Fruit fly (Drosophila melanogaster) whole organism, adult: ENCODE data around the gene CG31036.

Experiments
- CG14711 ChIP-seq: fragments of 200-800 bp; sonication (Bioruptor generic); optimal IDR thresholded peaks from 2 replicates; lab custom pipeline; 2018; ENCODE audit warnings: missing biosample characterization, mild to moderate bottlenecking, missing genetic modification characterization, moderate library complexity
- CG33017 ChIP-seq: fragments of 200-800 bp; sonication (Bioruptor generic); optimal IDR thresholded peaks from 2 replicates; lab custom pipeline; 2018; ENCODE audit warnings: missing biosample characterization, mild to moderate bottlenecking, missing genetic modification characterization, moderate library complexity
- CG5204 ChIP-seq: fragments of 200-800 bp; sonication (Bioruptor generic); optimal IDR thresholded peaks from 2 replicates; lab custom pipeline; 2016; ENCODE audit warnings: missing biosample characterization, missing genetic modification characterization
- Clk ChIP-seq: fragments of 200-800 bp; sonication (Bioruptor generic); optimal IDR thresholded peaks from 2 replicates; lab custom pipeline; 2017; ENCODE audit warnings: missing biosample characterization, missing genetic modification characterization
- cic ChIP-seq: fragments of 200-800 bp; sonication (Bioruptor generic); optimal IDR thresholded peaks from 2 replicates; lab custom pipeline; 2017; ENCODE audit warnings: missing biosample characterization, mild to moderate bottlenecking, missing genetic modification characterization, moderate library complexity
- cnc ChIP-seq, 2 experiments: fragments of >200 bp; optimal IDR thresholded peaks; 2 replicates each; lab custom pipeline; 2017
- kay ChIP-seq: fragments of 200-800 bp; sonication (Bioruptor generic); peaks from one replicate; lab custom pipeline; 2016; ENCODE audit warnings: missing biosample characterization, missing genetic modification characterization, borderline replicate concordance
- ovo ChIP-seq: fragments of 200-800 bp; sonication (Bioruptor generic); optimal IDR thresholded peaks from 2 replicates; lab custom pipeline; 2016; ENCODE audit warnings: missing biosample characterization, missing genetic modification characterization
- pad ChIP-seq: fragments of 200-800 bp; sonication (Bioruptor generic); optimal IDR thresholded peaks from 3 replicates; lab custom pipeline; 2017; ENCODE audit warnings: missing biosample characterization, missing genetic modification characterization, mild to moderate bottlenecking, moderate library complexity, missing genetic modification reagents

DNA sequence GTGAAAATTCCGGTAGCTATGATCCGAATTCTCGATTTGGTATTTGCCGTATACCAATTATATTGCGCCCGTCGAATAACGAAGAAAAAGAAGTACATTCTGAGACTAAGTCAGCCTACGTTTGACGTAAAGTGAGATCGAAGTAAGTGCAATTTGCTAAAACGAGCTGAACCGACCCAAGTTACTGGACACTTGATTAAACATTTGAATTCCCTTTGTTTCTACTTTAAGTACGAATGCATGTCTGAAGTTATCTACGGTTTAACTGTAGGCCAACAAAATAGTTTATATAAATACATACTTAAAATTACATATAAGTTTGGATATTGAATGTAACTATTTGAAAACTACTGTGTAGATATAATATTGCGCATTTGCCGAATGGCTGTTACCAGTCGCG, 22.4 kb downstream of the CG31036 start, which contains the start of gene alpha-Man-Ic:
- no peak for TF ChIP-seq kay
- no peak for TF ChIP-seq cnc (optimal IDR thresholded peaks at IDR 0.05; lab: Kevin White, UChicago)
- no peak for TF ChIP-seq pad (GFP tag; lab: Kevin White, UChicago)
- TF ChIP-seq ovo (GFP tag; lab: Kevin White, UChicago), result no peak
- no peak for TF ChIP-seq CG14711 (tag; lab: Kevin White, UChicago)
- TF ChIP-seq cic (GFP tag; lab: Kevin White, UChicago), result no peak
- no peak for TF ChIP-seq CG5204 (GFP tag; lab: Kevin White, UChicago)
- no peak for TF ChIP-seq CG33017
- TF ChIP-seq Clk (GFP tag; lab: Kevin White, UChicago), result no peak
